Worm (Caenorhabditis elegans) whole organism, L1 larva: ENCODE results near the gene K08E4.8.

ENCODE experiments used
- C04F5.9 ChIP-seq: sonication (generic microtip); optimal IDR thresholded peaks from 2 replicates; lab custom pipeline; 2016; ENCODE audit warnings: missing genetic modification characterization, missing compliant biosample characterization
- C34B4.2 ChIP-seq: sonication (generic microtip); optimal IDR thresholded peaks from 2 replicates; lab custom pipeline; 2017; ENCODE audit warnings: mild to moderate bottlenecking, missing genetic modification characterization, missing compliant biosample characterization
- F16B12.6 ChIP-seq: fragments of 150-350 bp; optimal IDR thresholded peaks from 2 replicates; lab custom pipeline; 2014; ENCODE audit warnings: missing biosample characterization, missing genetic modification characterization
- aly-2 ChIP-seq: fragments of 150-350 bp; optimal IDR thresholded peaks from 2 replicates; lab custom pipeline; 2014; ENCODE audit warnings: missing biosample characterization, missing genetic modification characterization
- ama-1 ChIP-seq: fragments of 150-350 bp; optimal IDR thresholded peaks from 2 replicates; lab custom pipeline; 2014
- blmp-1 ChIP-seq: fragments of 150-350 bp; optimal IDR thresholded peaks from 2 replicates; lab custom pipeline; 2014; ENCODE audit warnings: missing biosample characterization, missing genetic modification characterization
- ceh-63 ChIP-seq: fragments of 200-800 bp; sonication (Bioruptor generic); optimal IDR thresholded peaks from 2 replicates; lab custom pipeline; 2018; ENCODE audit warnings: mild to moderate bottlenecking, missing genetic modification characterization, missing compliant biosample characterization
- ceh-82 ChIP-seq, 3 experiments: fragments of 150-350 bp in 1 of 3; sonication (generic microtip) in 2 of 3; optimal IDR thresholded peaks; 2 replicates each; lab custom pipeline; 2014 to 2017; ENCODE audit warnings: missing biosample characterization in 3 of 3, missing genetic modification characterization in 3 of 3
- ceh-88 ChIP-seq: fragments of 200-800 bp; sonication (Bioruptor generic); IDR thresholded peaks from 2 replicates; pipeline ENCODE4 v1.3.6; 2022; ENCODE audit warnings: missing genetic modification characterization, missing compliant biosample characterization
- dpl-1 ChIP-seq, 3 experiments: fragments of 150-350 bp in 2 of 3; sonication (generic microtip) in 1 of 3; optimal IDR thresholded peaks; 2 replicates each; lab custom pipeline; 2014 to 2017; ENCODE audit warnings: missing biosample characterization in 3 of 3, missing genetic modification characterization in 3 of 3, missing genetic modification reagents in 3 of 3
- dsc-1 ChIP-seq: sonication (generic microtip); optimal IDR thresholded peaks from 2 replicates; lab custom pipeline; 2016; ENCODE audit warnings: mild to moderate bottlenecking, missing genetic modification characterization, missing compliant biosample characterization
- efl-1 ChIP-seq, 4 experiments: fragments of 150-350 bp; optimal IDR thresholded peaks in 3 of 4; peaks in 1 of 4; 1 replicate in 1 of 4; 2 replicates in 3 of 4; lab custom pipeline; 2014; ENCODE audit warnings: missing biosample characterization in 2 of 4, missing genetic modification characterization in 2 of 4, missing genetic modification reagents in 2 of 4
- egl-13 ChIP-seq: sonication (generic microtip); optimal IDR thresholded peaks from 2 replicates; lab custom pipeline; 2016; ENCODE audit warnings: missing genotype, missing genetic modification reagents, missing genetic modification characterization, missing compliant biosample characterization
- egl-27 ChIP-seq, 2 experiments: fragments of 150-350 bp in 1 of 2; sonication (generic microtip); optimal IDR thresholded peaks; 3 replicates each; lab custom pipeline; 2017 to 2018; ENCODE audit warnings: missing biosample characterization in 2 of 2, missing genetic modification characterization in 2 of 2, missing genetic modification reagents in 2 of 2
- elt-2 ChIP-seq: sonication (generic microtip); optimal IDR thresholded peaks from 2 replicates; lab custom pipeline; 2016; ENCODE audit warnings: missing genetic modification characterization, mild to moderate bottlenecking, inconsistent platforms, missing compliant biosample characterization, missing genetic modification reagents
- elt-3 ChIP-seq, 6 experiments: fragments of 150-350 bp in 1 of 6; sonication (generic microtip); optimal IDR thresholded peaks; 2 replicates each; lab custom pipeline; 2017 to 2018; ENCODE audit warnings: missing biosample characterization in 6 of 6, missing genetic modification characterization in 6 of 6, inconsistent platforms in 1 of 6
- ets-5 ChIP-seq: fragments of 200-800 bp; sonication (Bioruptor generic); IDR thresholded peaks from 2 replicates; pipeline ENCODE4 v1.3.6; 2022; ENCODE audit warnings: missing genetic modification characterization, missing compliant biosample characterization
- fkh-10 ChIP-seq: sonication (generic microtip); optimal IDR thresholded peaks from 2 replicates; lab custom pipeline; 2017; ENCODE audit warnings: missing biosample characterization, missing genetic modification reagents, missing genetic modification characterization
- fkh-4 ChIP-seq: sonication (generic microtip); optimal IDR thresholded peaks from 2 replicates; lab custom pipeline; 2016; ENCODE audit warnings: missing compliant biosample characterization, missing genetic modification characterization, borderline replicate concordance
- hpl-2 ChIP-seq: fragments of 150-350 bp; optimal IDR thresholded peaks from 2 replicates; lab custom pipeline; 2014; ENCODE audit warnings: missing biosample characterization, missing genetic modification reagents, missing genetic modification characterization
- isw-1 ChIP-seq: fragments of 200-800 bp; sonication (Bioruptor generic); IDR thresholded peaks from 2 replicates; pipeline ENCODE4 v1.3.6; 2022; ENCODE audit warnings: missing genetic modification characterization, missing compliant biosample characterization
- lin-13 ChIP-seq: fragments of 150-350 bp; optimal IDR thresholded peaks from 2 replicates; lab custom pipeline; 2014; ENCODE audit warnings: missing biosample characterization, missing genetic modification reagents, missing genetic modification characterization
- lin-14 ChIP-seq: fragments of 200-800 bp; sonication (Bioruptor generic); optimal IDR thresholded peaks from 2 replicates; lab custom pipeline; 2018; ENCODE audit warnings: mild to moderate bottlenecking, missing genetic modification characterization, moderate library complexity, missing compliant biosample characterization
- lin-15B ChIP-seq: fragments of 150-350 bp; sonication (generic microtip); optimal IDR thresholded peaks from 3 replicates; lab custom pipeline; 2014; ENCODE audit warnings: missing biosample characterization, missing genetic modification characterization
- lin-35 ChIP-seq, 2 experiments: fragments of 150-350 bp; optimal IDR thresholded peaks; 2 replicates each; lab custom pipeline; 2014; ENCODE audit warnings: missing biosample characterization in 2 of 2, missing genetic modification characterization in 2 of 2, missing genetic modification reagents in 2 of 2
- lir-3 ChIP-seq: sonication (generic microtip); optimal IDR thresholded peaks from 2 replicates; lab custom pipeline; 2016; ENCODE audit warnings: mild to moderate bottlenecking, missing genetic modification characterization, moderate library complexity, missing compliant biosample characterization; ENCODE audit not compliant: poor library complexity
- lsy-2 ChIP-seq, 2 experiments: fragments of 150-350 bp; optimal IDR thresholded peaks; 2 replicates each; lab custom pipeline; 2014; ENCODE audit warnings: missing biosample characterization in 2 of 2, missing genetic modification characterization in 2 of 2
- mab-9 ChIP-seq: fragments of 200-800 bp; sonication (Bioruptor generic); IDR thresholded peaks from 2 replicates; pipeline ENCODE4 v1.3.6; 2022; ENCODE audit warnings: missing genetic modification reagents, missing genetic modification characterization, missing compliant biosample characterization
- mdl-1 ChIP-seq, 2 experiments: fragments of 150-350 bp; optimal IDR thresholded peaks; 2 replicates each; lab custom pipeline; 2014 to 2017; ENCODE audit warnings: missing biosample characterization in 2 of 2, missing genetic modification characterization in 2 of 2, inconsistent platforms in 1 of 2
- nhr-12 ChIP-seq: sonication (generic microtip); optimal IDR thresholded peaks from 2 replicates; lab custom pipeline; 2017; ENCODE audit warnings: missing biosample characterization, missing genetic modification characterization
- nhr-237 ChIP-seq: fragments of 150-350 bp; optimal IDR thresholded peaks from 2 replicates; lab custom pipeline; 2014; ENCODE audit warnings: missing biosample characterization, missing genetic modification characterization
- nhr-28 ChIP-seq: fragments of 150-350 bp; optimal IDR thresholded peaks from 2 replicates; lab custom pipeline; 2014; ENCODE audit warnings: missing biosample characterization, missing genetic modification characterization
- nhr-47 ChIP-seq: sonication (generic microtip); optimal IDR thresholded peaks from 2 replicates; lab custom pipeline; 2016; ENCODE audit warnings: mild to moderate bottlenecking, missing genetic modification characterization, moderate library complexity, missing compliant biosample characterization
- nhr-71 ChIP-seq: sonication (generic microtip); optimal IDR thresholded peaks from 2 replicates; lab custom pipeline; 2016; ENCODE audit warnings: mild to moderate bottlenecking, missing genetic modification characterization, moderate library complexity, missing compliant biosample characterization
- nhr-84 ChIP-seq: sonication (generic microtip); optimal IDR thresholded peaks from 2 replicates; lab custom pipeline; 2017; ENCODE audit warnings: missing biosample characterization, missing genetic modification characterization
- nhr-90 ChIP-seq: sonication (generic microtip); optimal IDR thresholded peaks from 2 replicates; lab custom pipeline; 2016; ENCODE audit warnings: mild to moderate bottlenecking, missing genetic modification characterization, missing compliant biosample characterization; ENCODE audit not compliant: poor library complexity
- pax-3 ChIP-seq: fragments of 200-800 bp; sonication (Bioruptor generic); optimal IDR thresholded peaks from 2 replicates; lab custom pipeline; 2018; ENCODE audit warnings: mild to moderate bottlenecking, missing genetic modification characterization, moderate library complexity, missing compliant biosample characterization
- pqm-1 ChIP-seq: sonication (generic microtip); optimal IDR thresholded peaks from 3 replicates; lab custom pipeline; 2017; ENCODE audit warnings: missing biosample characterization, missing genetic modification characterization
- sox-4 ChIP-seq: sonication (generic microtip); optimal IDR thresholded peaks from 2 replicates; lab custom pipeline; 2016; ENCODE audit warnings: missing genetic modification characterization, missing compliant biosample characterization
- sptf-1 ChIP-seq: fragments of 150-350 bp; optimal IDR thresholded peaks from 2 replicates; lab custom pipeline; 2014; ENCODE audit warnings: missing biosample characterization, missing genetic modification characterization
- swsn-7 ChIP-seq: sonication (generic microtip); optimal IDR thresholded peaks from 2 replicates; lab custom pipeline; 2016; ENCODE audit warnings: missing genetic modification characterization, missing compliant biosample characterization
- tbx-2 ChIP-seq: sonication (generic microtip); optimal IDR thresholded peaks from 2 replicates; lab custom pipeline; 2016; ENCODE audit warnings: missing genetic modification characterization, missing compliant biosample characterization
- unc-130 ChIP-seq: fragments of 150-350 bp; optimal IDR thresholded peaks from 2 replicates; lab custom pipeline; 2017; ENCODE audit warnings: missing biosample characterization, missing genetic modification characterization, inconsistent platforms
- unc-30 ChIP-seq: sonication (generic microtip); optimal IDR thresholded peaks from 2 replicates; lab custom pipeline; 2017; ENCODE audit warnings: missing biosample characterization, missing genetic modification characterization
- vab-15 ChIP-seq: sonication (generic microtip); optimal IDR thresholded peaks from 2 replicates; lab custom pipeline; 2017; ENCODE audit warnings: missing genotype, mild to moderate bottlenecking, missing genetic modification characterization, missing compliant biosample characterization
- ztf-11 ChIP-seq, 2 experiments: sonication (generic microtip); optimal IDR thresholded peaks; 2 replicates each; lab custom pipeline; 2016 to 2017; ENCODE audit warnings: missing genetic modification characterization in 2 of 2, missing biosample characterization in 1 of 2, missing compliant biosample characterization in 1 of 2

K08E4.8 gene

ce11 chrIV:12056603-12057002 lies 4.5 kb downstream of the K08E4.8 start, which contains the start of gene K08E4.2:
TSS of gene K08E4.2 (minus strand) at chrIV:12056656.
- TF ChIP-seq pqm-1 (tag; lab: Kevin White, UChicago) (no peak), dpl-1 (GFP tag; optimal IDR thresholded peaks at IDR 0.05; lab: Kevin White, UChicago) (no peak), fkh-10 (no peak), nhr-12 (tag; lab: Kevin White, UChicago) (no peak), ama-1 (lab: Kevin White, UChicago) (no peak), lin-15B (tag; lab: Kevin White, UChicago) (no peak), C34B4.2 (tag; lab: Kevin White, UChicago) (no peak)

DNA sequence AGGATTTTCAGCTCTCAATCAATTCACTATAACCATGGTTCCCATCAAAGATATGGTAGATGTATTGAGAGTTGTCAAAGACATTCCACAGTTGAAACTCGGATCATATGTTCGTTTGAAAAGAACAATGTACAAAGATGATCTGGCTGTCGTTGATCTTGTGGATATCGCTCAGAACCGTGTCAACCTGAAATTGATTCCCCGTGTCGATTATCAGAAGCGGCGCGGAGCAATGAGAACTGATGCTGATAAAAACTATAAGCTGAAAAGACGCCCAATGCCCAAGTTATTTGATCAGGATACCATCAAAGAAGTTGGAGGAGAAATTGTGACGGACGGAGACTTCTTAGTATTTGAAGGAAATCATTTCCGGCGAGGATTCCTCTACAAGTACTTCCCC lies 8.7 kb downstream of the K08E4.8 start:
- TF ChIP-seq aly-2 (tag; lab: Kevin White, UChicago) (no peak), vab-15 (tag; lab: Kevin White, UChicago) (no peak), nhr-28 (tag; lab: Kevin White, UChicago) (no peak)
- TF ChIP-seq, all 84 proteins: peak for 0

ce11 chrIV:12051049-12051792 lies 9.9 kb downstream of the K08E4.8 start, which contains the start of the genes bre-5 and spt-5:
TSS of gene bre-5 (minus strand) at chrIV:12051215.
TSS of gene spt-5 (plus strand) at chrIV:12051491.
- TF ChIP-seq nhr-47 (tag; lab: Kevin White, UChicago) (peak; percentile 52), elt-3 (tag; optimal IDR thresholded peaks at IDR 0.05; lab: Kevin White, UChicago) (no peak), ama-1 (lab: Kevin White, UChicago) (no peak), ceh-63 (GFP tag; lab: Kevin White, UChicago) (no peak), efl-1 (optimal IDR thresholded peaks at IDR 0.05; lab: Kevin White, UChicago) (peak; percentile 24 to 47), efl-1 (GFP tag; optimal IDR thresholded peaks at IDR 0.05 in 1 of 2; lab: Kevin White, UChicago) (peak; percentile 50 to 72), mab-9 (GFP tag; lab: Robert Waterston, UW) (no peak), ceh-88 (GFP tag; lab: Robert Waterston, UW) (no peak), fkh-10 (no peak), vab-15 (tag; lab: Kevin White, UChicago) (no peak), sox-4 (tag; lab: Kevin White, UChicago) (no peak), dsc-1 (tag; lab: Kevin White, UChicago) (no peak), nhr-237 (no peak), ceh-82 (tag; optimal IDR thresholded peaks at IDR 0.05; lab: Kevin White, UChicago) (peak in 1 of 3 experiments; percentile 1), elt-2 (tag; lab: Kevin White, UChicago) (no peak), unc-130 (tag; lab: Kevin White, UChicago) (peak; percentile 61), C04F5.9 (tag; lab: Kevin White, UChicago) (no peak), sptf-1 (tag; lab: Kevin White, UChicago) (no peak), pax-3 (tag; lab: Kevin White, UChicago) (no peak), lin-35 (GFP tag; optimal IDR thresholded peaks at IDR 0.05; lab: Kevin White, UChicago) (peak; percentile 29 to 38), egl-13 (no peak), mdl-1 (tag; optimal IDR thresholded peaks at IDR 0.05; lab: Kevin White, UChicago) (no peak), lin-13 (GFP tag; lab: Kevin White, UChicago) (no peak), nhr-84 (no peak), egl-27 (tag; optimal IDR thresholded peaks at IDR 0.05; lab: Kevin White, UChicago) (no peak), lsy-2 (tag; optimal IDR thresholded peaks at IDR 0.05; lab: Kevin White, UChicago) (peak; percentile 49 to 62), C34B4.2 (tag; lab: Kevin White, UChicago) (no peak), tbx-2 (no peak), nhr-12 (tag; lab: Kevin White, UChicago) (no peak), ets-5 (GFP tag; lab: Robert Waterston, UW) (no peak), blmp-1 (tag; lab: Kevin White, UChicago) (no peak), fkh-4 (tag; lab: Kevin White, UChicago) (no peak), swsn-7 (tag; lab: Kevin White, UChicago) (peak; percentile 25), hpl-2 (GFP tag; lab: Kevin White, UChicago) (no peak), ztf-11 (tag; optimal IDR thresholded peaks at IDR 0.05; lab: Kevin White, UChicago) (no peak), lin-14 (GFP tag; lab: Kevin White, UChicago) (no peak), F16B12.6 (peak; percentile 85), nhr-71 (peak; percentile 48), isw-1 (no peak), lir-3 (tag; lab: Kevin White, UChicago) (no peak), unc-30 (tag; lab: Kevin White, UChicago) (no peak), nhr-90 (tag; lab: Kevin White, UChicago) (no peak)
